Fruit fly (Drosophila melanogaster) whole organism, embryonic: ENCODE measurements around the gene CG18258.
A peak's percentile ranks its signal among the peaks of the same experiment; 100 is the strongest.

ENCODE experiments used
- Abd-B ChIP-seq: fragments of 200-800 bp; sonication (Bioruptor generic); optimal IDR thresholded peaks from 2 replicates; lab custom pipeline; 2018; ENCODE audit warnings: missing biosample characterization, mild to moderate bottlenecking, missing genetic modification characterization, moderate library complexity
- Atf3 ChIP-seq: fragments of 200-800 bp; sonication (Bioruptor generic); optimal IDR thresholded peaks from 3 replicates; lab custom pipeline; 2016; ENCODE audit warnings: missing biosample characterization, missing genetic modification characterization
- CG10267 ChIP-seq: fragments of 200-800 bp; sonication (Bioruptor generic); optimal IDR thresholded peaks from 2 replicates; lab custom pipeline; 2018; ENCODE audit warnings: missing biosample characterization, mild to moderate bottlenecking, missing genetic modification characterization, moderate library complexity
- CG10462 ChIP-seq: fragments of 200-800 bp; sonication (Bioruptor generic); optimal IDR thresholded peaks from 2 replicates; lab custom pipeline; 2016; ENCODE audit warnings: missing biosample characterization, missing genetic modification characterization
- CG11247 ChIP-seq: fragments of 200-800 bp; sonication (Bioruptor generic); IDR thresholded peaks from 2 replicates; pipeline ENCODE4 v1.3.6; 2022; ENCODE audit warnings: missing biosample characterization, missing genetic modification characterization
- CG13123 ChIP-seq: fragments of 200-800 bp; sonication (Bioruptor generic); optimal IDR thresholded peaks from 2 replicates; lab custom pipeline; 2016; ENCODE audit warnings: missing biosample characterization, missing genetic modification characterization
- CG14710 ChIP-seq: fragments of 200-800 bp; sonication (Bioruptor generic); optimal IDR thresholded peaks from 3 replicates; lab custom pipeline; 2019; ENCODE audit warnings: missing biosample characterization, mild to moderate bottlenecking, missing genetic modification characterization, moderate library complexity
- CG17829 ChIP-seq: fragments of 200-800 bp; optimal IDR thresholded peaks from 2 replicates; lab custom pipeline; 2019; ENCODE audit warnings: missing biosample characterization, mild to moderate bottlenecking, missing genetic modification characterization, moderate library complexity
- CG2712 ChIP-seq: fragments of 200-800 bp; optimal IDR thresholded peaks from 3 replicates; lab custom pipeline; 2019; ENCODE audit warnings: missing biosample characterization, mild to moderate bottlenecking, missing genetic modification characterization, moderate library complexity
- CG6175 ChIP-seq: fragments of 200-800 bp; sonication (Bioruptor generic); IDR thresholded peaks from 3 replicates; pipeline ENCODE4 v1.3.6; 2022; ENCODE audit warnings: missing biosample characterization, missing genetic modification characterization
- CG7745 ChIP-seq: fragments of 200-800 bp; sonication (Bioruptor generic); optimal IDR thresholded peaks from 2 replicates; lab custom pipeline; 2018; ENCODE audit warnings: missing biosample characterization, mild to moderate bottlenecking, missing genetic modification characterization, moderate library complexity
- CG8290 ChIP-seq, 3 experiments: fragments of 200-800 bp; sonication (Bioruptor generic); optimal IDR thresholded peaks; 2 replicates each; lab custom pipeline; 2016 to 2019; ENCODE audit warnings: missing biosample characterization in 3 of 3, missing genetic modification characterization in 3 of 3, mild to moderate bottlenecking in 2 of 3, moderate library complexity in 1 of 3
- CG9797 ChIP-seq: fragments of 200-800 bp; sonication (Bioruptor generic); optimal IDR thresholded peaks from 3 replicates; lab custom pipeline; 2018; ENCODE audit warnings: missing biosample characterization, mild to moderate bottlenecking, missing genetic modification characterization
- CG9876 ChIP-seq: fragments of 200-800 bp; sonication (Bioruptor generic); optimal IDR thresholded peaks from 2 replicates; lab custom pipeline; 2016; ENCODE audit warnings: missing biosample characterization, missing genetic modification characterization
- CTCF ChIP-seq: fragments of 200-800 bp; sonication (Bioruptor generic); optimal IDR thresholded peaks from 2 replicates; lab custom pipeline; 2017; ENCODE audit warnings: missing biosample characterization, mild to moderate bottlenecking, missing genetic modification characterization, moderate library complexity
- CkIIα-i1 ChIP-seq: fragments of 200-800 bp; sonication (Bioruptor generic); IDR thresholded peaks from 2 replicates; pipeline ENCODE4 v1.3.6; 2022; ENCODE audit warnings: missing biosample characterization, missing genetic modification characterization
- Dref ChIP-seq: fragments of 200-800 bp; sonication (Bioruptor generic); IDR thresholded peaks from 2 replicates; pipeline ENCODE4 v1.3.6; 2022; ENCODE audit warnings: missing biosample characterization, missing genetic modification characterization
- Ets97D ChIP-seq: fragments of 200-800 bp; sonication (Bioruptor generic); optimal IDR thresholded peaks from 3 replicates; lab custom pipeline; 2016; ENCODE audit warnings: missing biosample characterization, missing genetic modification characterization
- HLH4C ChIP-seq: fragments of 200-800 bp; sonication (Bioruptor generic); IDR thresholded peaks from 3 replicates; pipeline ENCODE4 v1.3.6; 2022; ENCODE audit warnings: missing biosample characterization, missing genetic modification characterization; ENCODE audit not compliant: partially characterized antibody
- Hey ChIP-seq: fragments of 200-800 bp; sonication (Bioruptor generic); optimal IDR thresholded peaks from 3 replicates; lab custom pipeline; 2018; ENCODE audit warnings: missing biosample characterization, mild to moderate bottlenecking, missing genetic modification characterization
- Lim3 ChIP-seq: fragments of 200-800 bp; sonication (Bioruptor generic); IDR thresholded peaks from 2 replicates; pipeline ENCODE4 v1.3.6; 2022; ENCODE audit warnings: missing biosample characterization, missing genetic modification characterization
- Opbp ChIP-seq: fragments of 200-800 bp; sonication (Bioruptor generic); IDR thresholded peaks from 3 replicates; pipeline ENCODE4 v1.3.6; 2022; ENCODE audit warnings: missing biosample characterization, missing genetic modification characterization; ENCODE audit not compliant: partially characterized antibody
- Scr ChIP-seq: fragments of 200-800 bp; sonication (Bioruptor generic); IDR thresholded peaks from 2 replicates; pipeline ENCODE4 v1.3.6; 2022; ENCODE audit warnings: missing biosample characterization, missing genetic modification characterization; ENCODE audit not compliant: partially characterized antibody
- amos ChIP-seq: fragments of 200-800 bp; sonication (Bioruptor generic); IDR thresholded peaks from 2 replicates; pipeline ENCODE4 v1.3.6; 2022; ENCODE audit warnings: missing biosample characterization, missing genetic modification characterization; ENCODE audit not compliant: partially characterized antibody
- ap ChIP-seq: fragments of 200-800 bp; sonication (Bioruptor generic); IDR thresholded peaks from 2 replicates; pipeline ENCODE4 v1.3.6; 2022; ENCODE audit warnings: missing biosample characterization, missing genetic modification characterization
- cad ChIP-seq: fragments of >200 bp; optimal IDR thresholded peaks from 2 replicates; lab custom pipeline; 2017; ENCODE audit warnings: missing biosample characterization, missing genetic modification characterization
- cg ChIP-seq: fragments of 200-800 bp; sonication (Bioruptor generic); optimal IDR thresholded peaks from 3 replicates; lab custom pipeline; 2019; ENCODE audit warnings: missing biosample characterization, mild to moderate bottlenecking, missing genetic modification characterization, moderate library complexity
- croc ChIP-seq: fragments of 200-800 bp; sonication (Bioruptor generic); conservative IDR thresholded peaks from 3 replicates; pipeline ENCODE4 v1.3.6; 2022; ENCODE audit warnings: missing biosample characterization, missing genetic modification characterization
- dimm ChIP-seq: fragments of 200-800 bp; sonication (Bioruptor generic); IDR thresholded peaks from 2 replicates; pipeline ENCODE4 v1.3.6; 2022; ENCODE audit warnings: missing biosample characterization, missing genetic modification characterization
- dm ChIP-seq: fragments of 200-800 bp; sonication (Bioruptor generic); optimal IDR thresholded peaks from 3 replicates; lab custom pipeline; 2016; ENCODE audit warnings: missing biosample characterization, missing genetic modification characterization
- ewg ChIP-seq: fragments of 200-800 bp; sonication (Bioruptor generic); optimal IDR thresholded peaks from 3 replicates; lab custom pipeline; 2017; ENCODE audit warnings: mild to moderate bottlenecking, missing biosample characterization, missing genetic modification reagents, missing genetic modification characterization
- gce ChIP-seq: fragments of 200-800 bp; sonication (Bioruptor generic); IDR thresholded peaks from 3 replicates; pipeline ENCODE4 v1.3.6; 2022; ENCODE audit warnings: missing biosample characterization, missing genetic modification characterization
- her ChIP-seq: fragments of 200-800 bp; sonication (Bioruptor generic); optimal IDR thresholded peaks from 2 replicates; lab custom pipeline; 2016; ENCODE audit warnings: missing biosample characterization, missing genetic modification characterization
- hth ChIP-seq: fragments of >200 bp; optimal IDR thresholded peaks from 2 replicates; lab custom pipeline; 2017; ENCODE audit warnings: inconsistent platforms
- jigr1 ChIP-seq: fragments of 200-800 bp; sonication (Bioruptor generic); IDR thresholded peaks from 3 replicates; pipeline ENCODE4 v1.3.6; 2022; ENCODE audit warnings: missing biosample characterization, missing genetic modification characterization
- kni ChIP-seq: fragments of 200-800 bp; sonication (Bioruptor generic); optimal IDR thresholded peaks from 3 replicates; lab custom pipeline; 2017; ENCODE audit warnings: mild to moderate bottlenecking, missing biosample characterization, missing genetic modification reagents, missing genetic modification characterization
- knrl ChIP-seq: fragments of 200-800 bp; sonication (Bioruptor generic); IDR thresholded peaks from 3 replicates; pipeline ENCODE4 v1.3.6; 2022; ENCODE audit warnings: missing biosample characterization, missing genetic modification characterization; ENCODE audit not compliant: partially characterized antibody
- lilli ChIP-seq: fragments of 200-800 bp; sonication (Bioruptor generic); optimal IDR thresholded peaks from 3 replicates; lab custom pipeline; 2016; ENCODE audit warnings: missing biosample characterization, missing genetic modification characterization
- lov ChIP-seq, 2 experiments: fragments of 200-800 bp in 1 of 2; fragments of >200 bp in 1 of 2; sonication (Bioruptor generic) in 1 of 2; IDR thresholded peaks in 1 of 2; optimal IDR thresholded peaks in 1 of 2; 2 replicates in 1 of 2; 3 replicates in 1 of 2; pipeline versions ENCODE4 v1.3.6 to Lab custom; 2017 to 2022; ENCODE audit warnings: missing biosample characterization in 1 of 2, missing genetic modification characterization in 1 of 2
- mirr ChIP-seq: fragments of 200-800 bp; sonication (Bioruptor generic); optimal IDR thresholded peaks from 3 replicates; lab custom pipeline; 2018; ENCODE audit warnings: missing biosample characterization, mild to moderate bottlenecking, missing genetic modification characterization
- nmo ChIP-seq: fragments of 200-800 bp; sonication (Bioruptor generic); optimal IDR thresholded peaks from 2 replicates; lab custom pipeline; 2018; ENCODE audit warnings: missing biosample characterization, mild to moderate bottlenecking, missing genetic modification characterization, moderate library complexity
- phol ChIP-seq: fragments of 200-800 bp; sonication (Bioruptor generic); optimal IDR thresholded peaks from 3 replicates; lab custom pipeline; 2018; ENCODE audit warnings: missing biosample characterization, mild to moderate bottlenecking, missing genetic modification characterization, moderate library complexity
- pita ChIP-seq: fragments of 200-800 bp; sonication (Bioruptor generic); optimal IDR thresholded peaks from 2 replicates; lab custom pipeline; 2017; ENCODE audit warnings: missing biosample characterization, mild to moderate bottlenecking, missing genetic modification characterization
- pzg ChIP-seq: fragments of 200-800 bp; sonication (Bioruptor generic); optimal IDR thresholded peaks from 3 replicates; lab custom pipeline; 2018; ENCODE audit warnings: missing biosample characterization, mild to moderate bottlenecking, missing genetic modification characterization, moderate library complexity
- ro ChIP-seq: fragments of 200-800 bp; sonication (Bioruptor generic); IDR thresholded peaks from 2 replicates; pipeline ENCODE4 v1.3.6; 2022; ENCODE audit warnings: missing biosample characterization, missing genetic modification characterization
- salm ChIP-seq: fragments of 200-800 bp; sonication (Bioruptor generic); optimal IDR thresholded peaks from 2 replicates; lab custom pipeline; 2018; ENCODE audit warnings: missing biosample characterization, mild to moderate bottlenecking, missing genetic modification characterization
- ssp ChIP-seq: fragments of 200-800 bp; sonication (Bioruptor generic); IDR thresholded peaks from 2 replicates; pipeline ENCODE4 v1.3.6; 2022; ENCODE audit warnings: missing biosample characterization, missing genetic modification characterization
- stwl ChIP-seq: fragments of 200-800 bp; sonication (Bioruptor generic); optimal IDR thresholded peaks from 3 replicates; lab custom pipeline; 2018; ENCODE audit warnings: missing biosample characterization, mild to moderate bottlenecking, missing genetic modification characterization, moderate library complexity
- tgo ChIP-seq: fragments of 200-800 bp; sonication (Bioruptor generic); IDR thresholded peaks from 3 replicates; pipeline ENCODE4 v1.3.6; 2022; ENCODE audit warnings: missing biosample characterization, missing genetic modification characterization
- z ChIP-seq: fragments of 200-800 bp; sonication (Bioruptor generic); IDR thresholded peaks from 3 replicates; pipeline ENCODE4 v1.3.6; 2022; ENCODE audit warnings: missing biosample characterization, missing genetic modification characterization
- zen2 ChIP-seq: fragments of 200-800 bp; sonication (Bioruptor generic); IDR thresholded peaks from 3 replicates; pipeline ENCODE4 v1.3.6; 2022; ENCODE audit warnings: missing biosample characterization, missing genetic modification characterization; ENCODE audit not compliant: partially characterized antibody

CG18258 gene

dm6 chrX:17249326-17249725 lies 37.2 kb downstream of the CG18258 start, which contains the start of gene CG8675 (continued):
- TF ChIP-seq ewg (GFP tag; lab: Kevin White, UChicago) = peak; percentile 85
- TF ChIP-seq phol = peak; percentile 15
- 0 out of 3 replicates have a peak, but pooled peaks have one; percentile 43 for TF ChIP-seq HLH4C (GFP tag; lab: Robert Waterston, UW)
- peak; percentile 18 for TF ChIP-seq Hey
- TF ChIP-seq ro (GFP tag; lab: Robert Waterston, UW) = no peak
- no peak for TF ChIP-seq mirr (GFP tag; lab: Kevin White, UChicago)
- peak; percentile 81 for TF ChIP-seq cad
- no peak for TF ChIP-seq CG13123 (GFP tag; lab: Kevin White, UChicago)
- no peak for TF ChIP-seq CG6175
- TF ChIP-seq Abd-B (GFP tag; lab: Kevin White, UChicago) = peak; percentile 1
- TF ChIP-seq CG17829 (tag; lab: Kevin White, UChicago) = peak; percentile 13
- no peak for TF ChIP-seq lov (optimal IDR thresholded peaks at IDR 0.05; lab: Kevin White, UChicago)
- TF ChIP-seq lov (GFP tag; IDR thresholded peaks at IDR 0.05; lab: Robert Waterston, UW) = no peak
- TF ChIP-seq croc (GFP tag; lab: Robert Waterston, UW) = no peak
- TF ChIP-seq her (GFP tag; lab: Kevin White, UChicago) = no peak
- TF ChIP-seq nmo (GFP tag; lab: Kevin White, UChicago) = peak; percentile 19
- TF ChIP-seq CG11247 (GFP tag; lab: Robert Waterston, UW) = no peak
- no peak for TF ChIP-seq CG10462 (GFP tag; lab: Kevin White, UChicago)
- no peak for TF ChIP-seq gce (GFP tag; lab: Robert Waterston, UW)
- peak; percentile 41; the same call in 1 of the 3 replicates for TF ChIP-seq Opbp
- TF ChIP-seq tgo = no peak
- no peak for TF ChIP-seq salm (tag; lab: Kevin White, UChicago)
- TF ChIP-seq stwl = peak; percentile 81
- peak; percentile 48 for TF ChIP-seq CTCF (GFP tag; lab: Kevin White, UChicago)
- no peak for TF ChIP-seq kni
- no peak for TF ChIP-seq hth (lab: Kevin White, UChicago)
- no peak for TF ChIP-seq CG9876 (GFP tag; lab: Kevin White, UChicago)
- no peak for TF ChIP-seq lilli
- TF ChIP-seq CG10267 (tag; lab: Kevin White, UChicago) = peak; percentile 7
- peak; percentile 46; the same call in 2 of the 3 replicates for TF ChIP-seq knrl (GFP tag; lab: Robert Waterston, UW)
- TF ChIP-seq amos (GFP tag; lab: Robert Waterston, UW) = peak; percentile 21; the same call in 1 of the 2 replicates
- peak; percentile 43; the same call in 1 of the 2 replicates for TF ChIP-seq Dref (GFP tag; lab: Robert Waterston, UW)
- TF ChIP-seq Lim3 (GFP tag; lab: Robert Waterston, UW) = no peak
- TF ChIP-seq pzg (GFP tag; lab: Kevin White, UChicago) = peak; percentile 61
- TF ChIP-seq cg (GFP tag; lab: Kevin White, UChicago) = no peak
- no peak for TF ChIP-seq ssp
- peak; percentile 32 for TF ChIP-seq CG14710 (tag; lab: Kevin White, UChicago)
- no peak for TF ChIP-seq dimm
- no peak for TF ChIP-seq ap (GFP tag; lab: Robert Waterston, UW)
- no peak for TF ChIP-seq z (GFP tag; lab: Robert Waterston, UW)
- peak; percentile 64 for TF ChIP-seq pita (GFP tag; lab: Kevin White, UChicago)
- TF ChIP-seq CkIIα-i1 (GFP tag; lab: Robert Waterston, UW) = no peak
- TF ChIP-seq CG2712 (tag; lab: Kevin White, UChicago) = peak; percentile 16
- no peak for TF ChIP-seq CG8290 (GFP tag; optimal IDR thresholded peaks at IDR 0.05; lab: Kevin White, UChicago)
- TF ChIP-seq CG8290 (tag; optimal IDR thresholded peaks at IDR 0.05; lab: Kevin White, UChicago) = peak in 1 of 2 experiments; percentile 48
- no peak for TF ChIP-seq jigr1 (GFP tag; lab: Robert Waterston, UW)
- TF ChIP-seq dm (GFP tag; lab: Kevin White, UChicago) = peak; percentile 67
- peak; percentile 56 for TF ChIP-seq CG9797 (GFP tag; lab: Kevin White, UChicago)
- no peak for TF ChIP-seq zen2 (GFP tag; lab: Robert Waterston, UW)
- TF ChIP-seq Atf3 (GFP tag; lab: Kevin White, UChicago) = no peak
- no peak for TF ChIP-seq CG7745 (tag; lab: Kevin White, UChicago)
- peak; percentile 32 for TF ChIP-seq Ets97D (GFP tag; lab: Kevin White, UChicago)
- TF ChIP-seq Scr = 0 out of 2 replicates have a peak, but pooled peaks have one; percentile 27
